Fruit fly (Drosophila melanogaster) whole organism, embryonic: Measurements from ENCODE around the gene Ssl2.

Experiments
- Abd-B ChIP-seq: fragments of 200-800 bp; sonication (Bioruptor generic); optimal IDR thresholded peaks from 2 replicates; lab custom pipeline; 2018; ENCODE audit warnings: missing biosample characterization, mild to moderate bottlenecking, missing genetic modification characterization, moderate library complexity
- CG10267 ChIP-seq: fragments of 200-800 bp; sonication (Bioruptor generic); optimal IDR thresholded peaks from 2 replicates; lab custom pipeline; 2018; ENCODE audit warnings: missing biosample characterization, mild to moderate bottlenecking, missing genetic modification characterization, moderate library complexity
- CG10462 ChIP-seq: fragments of 200-800 bp; sonication (Bioruptor generic); optimal IDR thresholded peaks from 2 replicates; lab custom pipeline; 2016; ENCODE audit warnings: missing biosample characterization, missing genetic modification characterization
- CG11093 ChIP-seq: fragments of 200-800 bp; sonication (Bioruptor generic); IDR thresholded peaks from 3 replicates; pipeline ENCODE4 v1.3.6; 2022; ENCODE audit warnings: missing biosample characterization, missing genetic modification characterization
- CG11560 ChIP-seq: fragments of 200-800 bp; sonication (Bioruptor generic); IDR thresholded peaks from 3 replicates; pipeline ENCODE4 v1.3.6; 2022; ENCODE audit warnings: missing biosample characterization, missing genetic modification characterization
- CG12744 ChIP-seq: fragments of 200-800 bp; sonication (Bioruptor generic); optimal IDR thresholded peaks from 2 replicates; lab custom pipeline; 2016; ENCODE audit warnings: missing biosample characterization, missing genetic modification characterization
- CG12769 ChIP-seq: fragments of 200-800 bp; sonication (Bioruptor generic); optimal IDR thresholded peaks from 2 replicates; lab custom pipeline; 2019; ENCODE audit warnings: missing biosample characterization, mild to moderate bottlenecking, missing genetic modification characterization, moderate library complexity
- CG13894 ChIP-seq: fragments of 200-800 bp; sonication (Bioruptor generic); optimal IDR thresholded peaks from 3 replicates; lab custom pipeline; 2018; ENCODE audit warnings: missing biosample characterization, mild to moderate bottlenecking, missing genetic modification characterization, moderate library complexity
- CG14050 ChIP-seq: fragments of 200-800 bp; sonication (Bioruptor generic); IDR thresholded peaks from 3 replicates; pipeline ENCODE4 v1.3.6; 2022; ENCODE audit warnings: missing biosample characterization, missing genetic modification characterization
- CG1647 ChIP-seq: fragments of 200-800 bp; sonication (Bioruptor generic); optimal IDR thresholded peaks from 3 replicates; lab custom pipeline; 2016; ENCODE audit warnings: missing biosample characterization, missing genetic modification characterization
- CG17186 ChIP-seq: fragments of 200-800 bp; sonication (Bioruptor generic); optimal IDR thresholded peaks from 3 replicates; lab custom pipeline; 2017; ENCODE audit warnings: missing biosample characterization, missing genetic modification reagents, missing genetic modification characterization
- CG3407 ChIP-seq: fragments of 200-800 bp; sonication (Bioruptor generic); optimal IDR thresholded peaks from 2 replicates; lab custom pipeline; 2018; ENCODE audit warnings: missing biosample characterization, mild to moderate bottlenecking, missing genetic modification characterization
- CG4424 ChIP-seq: fragments of 200-800 bp; sonication (Bioruptor generic); optimal IDR thresholded peaks from 3 replicates; lab custom pipeline; 2016; ENCODE audit warnings: missing biosample characterization, missing genetic modification characterization
- CG6683 ChIP-seq: fragments of 200-800 bp; sonication (Bioruptor generic); optimal IDR thresholded peaks from 2 replicates; lab custom pipeline; 2017; ENCODE audit warnings: missing biosample characterization, mild to moderate bottlenecking, missing genetic modification characterization, missing genetic modification reagents
- CG7928 ChIP-seq: fragments of 200-800 bp; sonication (Bioruptor generic); optimal IDR thresholded peaks from 2 replicates; lab custom pipeline; 2017; ENCODE audit warnings: missing biosample characterization, mild to moderate bottlenecking, missing genetic modification characterization
- CG8290 ChIP-seq, 3 experiments: fragments of 200-800 bp; sonication (Bioruptor generic); optimal IDR thresholded peaks; 2 replicates each; lab custom pipeline; 2016 to 2019; ENCODE audit warnings: missing biosample characterization in 3 of 3, missing genetic modification characterization in 3 of 3, mild to moderate bottlenecking in 2 of 3, moderate library complexity in 1 of 3
- Camta ChIP-seq: fragments of 200-800 bp; sonication (Bioruptor generic); optimal IDR thresholded peaks from 2 replicates; lab custom pipeline; 2016; ENCODE audit warnings: missing biosample characterization, missing genetic modification characterization
- E2f2 ChIP-seq: fragments of 200-800 bp; sonication (Bioruptor generic); IDR thresholded peaks from 2 replicates; pipeline ENCODE4 v1.3.6; 2022; ENCODE audit warnings: missing biosample characterization, missing genetic modification characterization
- Fer3 ChIP-seq: fragments of 200-800 bp; sonication (Bioruptor generic); optimal IDR thresholded peaks from 2 replicates; lab custom pipeline; 2018; ENCODE audit warnings: missing biosample characterization, mild to moderate bottlenecking, missing genetic modification characterization, moderate library complexity
- H2.0 ChIP-seq: fragments of 200-800 bp; sonication (Bioruptor generic); IDR thresholded peaks from 2 replicates; pipeline ENCODE4 v1.3.6; 2022; ENCODE audit warnings: missing biosample characterization, missing genetic modification characterization
- Hr39 ChIP-seq: fragments of >200 bp; optimal IDR thresholded peaks from 2 replicates; lab custom pipeline; 2017
- Lhr ChIP-seq: fragments of 200-800 bp; sonication (Bioruptor generic); optimal IDR thresholded peaks from 3 replicates; lab custom pipeline; 2017; ENCODE audit warnings: mild to moderate bottlenecking, missing biosample characterization, missing genetic modification reagents, missing genetic modification characterization
- Mad ChIP-seq: fragments of 200-800 bp; sonication (Bioruptor generic); optimal IDR thresholded peaks from 2 replicates; lab custom pipeline; 2016; ENCODE audit warnings: missing biosample characterization, missing genetic modification characterization
- Med ChIP-seq: fragments of 200-800 bp; sonication (Bioruptor generic); peaks from one replicate; lab custom pipeline; 2016; ENCODE audit warnings: missing biosample characterization, missing genetic modification characterization, mild to moderate bottlenecking, inconsistent platforms, moderate library complexity
- Rx ChIP-seq: fragments of 200-800 bp; sonication (Bioruptor generic); IDR thresholded peaks from 2 replicates; pipeline ENCODE4 v1.3.6; 2022; ENCODE audit warnings: missing biosample characterization, missing genetic modification characterization
- Xrp1 ChIP-seq: fragments of 200-800 bp; sonication (Bioruptor generic); IDR thresholded peaks from 2 replicates; pipeline ENCODE4 v1.3.6; 2022; ENCODE audit warnings: missing biosample characterization, missing genetic modification characterization
- ash1 ChIP-seq: fragments of 200-800 bp; sonication (Bioruptor generic); optimal IDR thresholded peaks from 2 replicates; lab custom pipeline; 2018; ENCODE audit warnings: missing biosample characterization, mild to moderate bottlenecking, missing genetic modification characterization
- bab2 ChIP-seq: fragments of 200-800 bp; sonication (Bioruptor generic); optimal IDR thresholded peaks from 2 replicates; lab custom pipeline; 2016; ENCODE audit warnings: missing biosample characterization, missing genetic modification characterization
- chn ChIP-seq: fragments of 200-800 bp; sonication (Bioruptor generic); optimal IDR thresholded peaks from 2 replicates; lab custom pipeline; 2016; ENCODE audit warnings: missing biosample characterization, missing genetic modification characterization
- ci ChIP-seq: fragments of 200-800 bp; sonication (Bioruptor generic); IDR thresholded peaks from 3 replicates; pipeline ENCODE4 v1.3.6; 2022; ENCODE audit warnings: missing biosample characterization, missing genetic modification characterization
- esg ChIP-seq: fragments of 200-800 bp; sonication (Bioruptor generic); conservative IDR thresholded peaks from 2 replicates; pipeline ENCODE4 v1.3.6; 2022; ENCODE audit warnings: missing biosample characterization, missing genetic modification characterization
- ftz-f1 ChIP-seq: fragments of 200-800 bp; sonication (Bioruptor generic); optimal IDR thresholded peaks from 2 replicates; lab custom pipeline; 2016; ENCODE audit warnings: missing biosample characterization, missing genetic modification characterization
- gsb ChIP-seq: fragments of 200-800 bp; sonication (Bioruptor generic); IDR thresholded peaks from 2 replicates; pipeline ENCODE4 v1.3.6; 2022; ENCODE audit warnings: missing biosample characterization, missing genetic modification characterization
- gsb-n ChIP-seq: fragments of 200-800 bp; sonication (Bioruptor generic); optimal IDR thresholded peaks from 3 replicates; lab custom pipeline; 2018; ENCODE audit warnings: missing biosample characterization, mild to moderate bottlenecking, missing genetic modification characterization
- knrl ChIP-seq: fragments of 200-800 bp; sonication (Bioruptor generic); IDR thresholded peaks from 3 replicates; pipeline ENCODE4 v1.3.6; 2022; ENCODE audit warnings: missing biosample characterization, missing genetic modification characterization; ENCODE audit not compliant: partially characterized antibody
- lmd ChIP-seq: fragments of 200-800 bp; sonication (Bioruptor generic); IDR thresholded peaks from 2 replicates; pipeline ENCODE4 v1.3.6; 2022; ENCODE audit warnings: missing biosample characterization, missing genetic modification characterization
- luna ChIP-seq: fragments of 200-800 bp; sonication (Bioruptor generic); optimal IDR thresholded peaks from 2 replicates; lab custom pipeline; 2016; ENCODE audit warnings: missing biosample characterization, missing genetic modification characterization
- mld ChIP-seq: fragments of 200-800 bp; sonication (Bioruptor generic); IDR thresholded peaks from 3 replicates; pipeline ENCODE4 v1.3.6; 2022; ENCODE audit warnings: missing biosample characterization, missing genetic modification characterization; ENCODE audit not compliant: partially characterized antibody
- otp ChIP-seq: fragments of 200-800 bp; sonication (Bioruptor generic); IDR thresholded peaks from 3 replicates; pipeline ENCODE4, ENCODE4 v1.3.6; 2022; ENCODE audit warnings: missing biosample characterization, missing genetic modification characterization
- pita ChIP-seq: fragments of 200-800 bp; sonication (Bioruptor generic); optimal IDR thresholded peaks from 2 replicates; lab custom pipeline; 2017; ENCODE audit warnings: missing biosample characterization, mild to moderate bottlenecking, missing genetic modification characterization
- ranshi ChIP-seq: fragments of 200-800 bp; sonication (Bioruptor generic); IDR thresholded peaks from 2 replicates; pipeline ENCODE4 v1.3.6; 2022; ENCODE audit warnings: missing biosample characterization, missing genetic modification characterization
- repo ChIP-seq: fragments of 200-800 bp; sonication (Bioruptor generic); optimal IDR thresholded peaks from 2 replicates; lab custom pipeline; 2016; ENCODE audit warnings: missing biosample characterization, missing genetic modification characterization
- ro ChIP-seq: fragments of 200-800 bp; sonication (Bioruptor generic); IDR thresholded peaks from 2 replicates; pipeline ENCODE4 v1.3.6; 2022; ENCODE audit warnings: missing biosample characterization, missing genetic modification characterization
- row ChIP-seq: fragments of 200-800 bp; sonication (Bioruptor generic); IDR thresholded peaks from 3 replicates; pipeline ENCODE4 v1.3.6; 2022; ENCODE audit warnings: missing biosample characterization, missing genetic modification characterization
- sens-2 ChIP-seq: fragments of 200-800 bp; sonication (Bioruptor generic); IDR thresholded peaks from 2 replicates; pipeline ENCODE4 v1.3.6; 2022; ENCODE audit warnings: missing biosample characterization, missing genetic modification characterization
- seq ChIP-seq: fragments of 200-800 bp; sonication (Bioruptor generic); IDR thresholded peaks from 2 replicates; pipeline ENCODE4 v1.3.6; 2022; ENCODE audit warnings: missing biosample characterization, missing genetic modification characterization
- sim ChIP-seq: fragments of 200-800 bp; sonication (Bioruptor generic); IDR thresholded peaks from 2 replicates; pipeline ENCODE4 v1.3.6; 2022; ENCODE audit warnings: missing biosample characterization, missing genetic modification characterization
- sna ChIP-seq: fragments of 200-800 bp; sonication (Bioruptor generic); IDR thresholded peaks from 2 replicates; pipeline ENCODE4 v1.3.6; 2022; ENCODE audit warnings: missing biosample characterization, missing genetic modification characterization; ENCODE audit not compliant: partially characterized antibody
- sob ChIP-seq: fragments of 200-800 bp; sonication (Bioruptor generic); IDR thresholded peaks from 2 replicates; pipeline ENCODE4 v1.3.6; 2022; ENCODE audit warnings: missing biosample characterization, missing genetic modification characterization
- trem ChIP-seq: fragments of 200-800 bp; optimal IDR thresholded peaks from 3 replicates; lab custom pipeline; 2019; ENCODE audit warnings: missing biosample characterization, mild to moderate bottlenecking, missing genetic modification characterization, moderate library complexity
- vvl ChIP-seq: fragments of 200-800 bp; sonication (Bioruptor generic); IDR thresholded peaks from 2 replicates; pipeline ENCODE4 v1.3.6; 2022; ENCODE audit warnings: missing biosample characterization, missing genetic modification characterization

Gene Ssl2

DNA sequence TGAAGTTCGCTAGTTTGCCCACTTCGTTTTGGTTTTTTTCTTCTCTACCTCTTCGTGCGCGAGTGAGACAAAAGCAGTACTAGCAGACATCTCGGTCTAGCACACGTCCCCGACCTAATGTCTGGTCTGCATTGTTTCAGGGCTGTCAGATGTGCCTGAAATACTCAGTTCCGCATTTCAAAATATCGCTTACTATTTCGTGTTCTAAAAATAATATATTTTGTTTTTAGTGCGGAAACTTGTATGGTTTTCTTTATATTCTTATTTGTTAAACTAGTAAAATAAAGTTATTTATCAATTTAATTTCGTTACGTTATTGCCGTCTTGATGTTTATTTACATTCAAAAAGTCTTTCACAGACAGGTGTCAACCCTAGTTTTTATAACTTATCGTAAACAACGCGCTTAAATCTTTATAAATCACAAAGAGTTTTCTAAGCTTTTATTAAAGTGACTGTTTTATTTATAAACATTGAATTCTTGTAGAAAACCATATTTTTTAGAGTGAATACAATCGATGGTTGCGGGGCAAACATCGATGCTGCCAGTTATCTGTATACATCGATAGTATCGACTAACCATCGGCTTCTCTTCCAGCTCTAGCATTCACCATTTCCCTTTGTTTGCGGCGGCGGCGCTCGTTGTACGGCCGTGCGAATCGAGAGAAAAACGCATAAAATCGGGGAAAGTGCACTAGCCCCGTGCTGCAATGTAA lies 30.9 kb upstream of the Ssl2 start (continued):
- TF ChIP-seq E2f2 (GFP tag; lab: Robert Waterston, UW) (no peak), seq (GFP tag; lab: Robert Waterston, UW) (no peak), CG6683 (GFP tag; lab: Kevin White, UChicago) (peak; percentile 32), CG10267 (tag; lab: Kevin White, UChicago) (peak; percentile 80), luna (GFP tag; lab: Kevin White, UChicago) (peak; percentile 59), Camta (GFP tag; lab: Kevin White, UChicago) (no peak), Fer3 (tag; lab: Kevin White, UChicago) (peak; percentile 79), vvl (no peak), CG3407 (GFP tag; lab: Kevin White, UChicago) (peak; percentile 48), trem (peak; percentile 33), ranshi (GFP tag; lab: Robert Waterston, UW) (no peak), CG4424 (GFP tag; lab: Kevin White, UChicago) (peak; percentile 56), esg (GFP tag; lab: Robert Waterston, UW) (no peak), sob (GFP tag; lab: Robert Waterston, UW) (no peak), sens-2 (GFP tag; lab: Robert Waterston, UW) (no peak), ci (GFP tag; lab: Robert Waterston, UW) (no peak), CG10462 (GFP tag; lab: Kevin White, UChicago) (peak; percentile 15), bab2 (GFP tag; lab: Kevin White, UChicago) (peak; percentile 52), CG11093 (no peak), Mad (peak; percentile 15), ftz-f1 (GFP tag; lab: Kevin White, UChicago) (peak; percentile 47), otp (no peak), mld (GFP tag; lab: Robert Waterston, UW) (no peak), Abd-B (GFP tag; lab: Kevin White, UChicago) (peak; percentile 73), CG7928 (GFP tag; lab: Kevin White, UChicago) (peak; percentile 64), lmd (GFP tag; lab: Robert Waterston, UW) (no peak), ro (GFP tag; lab: Robert Waterston, UW) (no peak), sna (GFP tag; lab: Robert Waterston, UW) (no peak), Xrp1 (GFP tag; lab: Robert Waterston, UW) (no peak), CG12769 (tag; lab: Kevin White, UChicago) (peak; percentile 61), CG11560 (tag; lab: Robert Waterston, UW) (no peak), CG1647 (GFP tag; lab: Kevin White, UChicago) (no peak), CG14050 (GFP tag; lab: Robert Waterston, UW) (no peak), CG13894 (peak; percentile 62), gsb-n (peak; percentile 57), sim (GFP tag; lab: Robert Waterston, UW) (no peak), repo (no peak), Rx (no peak), knrl (GFP tag; lab: Robert Waterston, UW) (no peak), pita (GFP tag; lab: Kevin White, UChicago) (no peak), H2.0 (no peak), CG8290 (GFP tag; optimal IDR thresholded peaks at IDR 0.05; lab: Kevin White, UChicago) (no peak), CG8290 (tag; optimal IDR thresholded peaks at IDR 0.05; lab: Kevin White, UChicago) (peak in 1 of 2 experiments; percentile 79), gsb (GFP tag; lab: Robert Waterston, UW) (no peak), CG17186 (GFP tag; lab: Kevin White, UChicago) (peak; percentile 3), Med (GFP tag; lab: Kevin White, UChicago) (peak; percentile 89), Hr39 (lab: Kevin White, UChicago) (no peak), chn (GFP tag; lab: Kevin White, UChicago) (peak; percentile 34), ash1 (GFP tag; lab: Kevin White, UChicago) (no peak), Lhr (GFP tag; lab: Kevin White, UChicago) (peak; percentile 8), row (GFP tag; lab: Robert Waterston, UW) (no peak), CG12744 (GFP tag; lab: Kevin White, UChicago) (peak; percentile 2)
